Fruit fly (Drosophila melanogaster) whole organism: ENCODE measurements around the gene kud.

ENCODE experiments used
- EcR ChIP-seq, 2 experiments: fragments of >200 bp; optimal IDR thresholded peaks; 2 replicates each; lab custom pipeline; 2017; ENCODE audit warnings: missing biosample characterization in 2 of 2, missing genetic modification characterization in 2 of 2, missing genetic modification reagents in 2 of 2
- pan ChIP-seq: fragments of >200 bp; optimal IDR thresholded peaks from 2 replicates; lab custom pipeline; 2017
- psq ChIP-seq: fragments of >200 bp; optimal IDR thresholded peaks from 2 replicates; lab custom pipeline; 2017
- usp ChIP-seq: fragments of >200 bp; optimal IDR thresholded peaks from 2 replicates; lab custom pipeline; 2017; ENCODE audit warnings: missing biosample characterization, missing genetic modification characterization, mixed read lengths

- TF ChIP-seq usp (GFP tag; lab: Kevin White, UChicago) (no peak), pan (lab: Kevin White, UChicago) (no peak), EcR (GFP tag; optimal IDR thresholded peaks at IDR 0.05; lab: Kevin White, UChicago) (no peak), psq (lab: Kevin White, UChicago) (no peak)
Measured at dm6 chr3L:16803273-16803672, 41.5 kb downstream of the kud start.
